Worm (Caenorhabditis elegans): ENCODE measurements around the gene F40F8.4.

- no peak for TF ChIP-seq lin-54 (GFP tag; optimal IDR thresholded peaks at IDR 0.05)
- TF ChIP-seq ztf-18 (tag; optimal IDR thresholded peaks at IDR 0.05) = no peak
- no peak for TF ChIP-seq ZK185.1 (tag; optimal IDR thresholded peaks at IDR 0.05; ENCODE audit: poor library complexity, severe bottlenecking)
- TF ChIP-seq K11D2.4 (GFP tag; IDR thresholded peaks at IDR 0.05) = no peak
- no peak for TF ChIP-seq unc-130 (GFP tag; optimal IDR thresholded peaks at IDR 0.05)
- no peak for TF ChIP-seq ccch-3 (GFP tag; optimal IDR thresholded peaks at IDR 0.05)
- no peak for TF ChIP-seq sptf-2 (GFP tag; optimal IDR thresholded peaks at IDR 0.05)
- TF ChIP-seq pha-4 (tag; optimal IDR thresholded peaks at IDR 0.05) = no peak
- TF ChIP-seq rcor-1 (GFP tag; IDR thresholded peaks at IDR 0.05) = no peak
- TF ChIP-seq lin-40 (tag; optimal IDR thresholded peaks at IDR 0.05) = no peak
- TF ChIP-seq sea-2 (GFP tag; IDR thresholded peaks at IDR 0.05) = no peak
These were observed 48.5 kb downstream of the F40F8.4 start for ce11 chrII:11091577-11091976.
